Worm (Caenorhabditis elegans): ENCODE results near the gene C03B8.3.

ce11 chrIII:7729062-7729461 lies 17.0 kb downstream of the C03B8.3 start:
- TF ChIP-seq nhr-12 (tag; optimal IDR thresholded peaks at IDR 0.05): no peak
- TF ChIP-seq ama-1 (optimal IDR thresholded peaks at IDR 0.05): no peak
- no peak for TF ChIP-seq elt-3 (tag; optimal IDR thresholded peaks at IDR 0.05)
- no peak for TF ChIP-seq unc-39 (tag; optimal IDR thresholded peaks at IDR 0.05)
- TF ChIP-seq crh-2 (tag; optimal IDR thresholded peaks at IDR 0.05): no peak
